Fruit fly (Drosophila melanogaster) Kc167 (cell line): ENCODE measurements around the gene CG33771.

ENCODE experiments used
- h ChIP-seq: fragments of >200 bp; optimal IDR thresholded peaks from 3 replicates; lab custom pipeline; 2018; ENCODE audit warnings: missing external identifiers
- insv ChIP-seq: fragments of >200 bp; optimal IDR thresholded peaks from 3 replicates; lab custom pipeline; 2018; ENCODE audit warnings: missing external identifiers
- ttk ChIP-seq: sonication (Bioruptor generic); optimal IDR thresholded peaks from 2 replicates; lab custom pipeline; 2017; ENCODE audit warnings: missing external identifiers

- TF ChIP-seq h (lab: Kevin White, UChicago) (no peak), insv (no peak), ttk (lab: Kevin White, UChicago) (no peak)
These were observed 1.6 kb upstream of the CG33771 start, which contains the start of gene CG33769 for dm6 chr3L:22647627-22648026.
